Fruit fly (Drosophila melanogaster) whole organism, pupa: ENCODE measurements around the gene CG14120.

Experiments used
- CG10348 ChIP-seq: fragments of 200-800 bp; sonication (Bioruptor generic); IDR thresholded peaks from 2 replicates; pipeline ENCODE4 v1.3.6; 2022; ENCODE audit warnings: missing biosample characterization, missing genetic modification characterization
- CG12605 ChIP-seq: fragments of 200-800 bp; sonication (Bioruptor generic); IDR thresholded peaks from 2 replicates; pipeline ENCODE4 v1.3.6; 2022; ENCODE audit warnings: missing biosample characterization, missing genetic modification characterization
- CG13204 ChIP-seq: fragments of 200-800 bp; sonication (Bioruptor generic); optimal IDR thresholded peaks from 2 replicates; lab custom pipeline; 2018; ENCODE audit warnings: missing biosample characterization, mild to moderate bottlenecking, missing genetic modification characterization, moderate library complexity
- CG14655 ChIP-seq: fragments of 200-800 bp; sonication (Bioruptor generic); optimal IDR thresholded peaks from 3 replicates; lab custom pipeline; 2017; ENCODE audit warnings: mild to moderate bottlenecking, missing biosample characterization, missing genetic modification reagents, missing genetic modification characterization
- CG15710 ChIP-seq: fragments of 200-800 bp; sonication (Bioruptor generic); optimal IDR thresholded peaks from 2 replicates; lab custom pipeline; 2018; ENCODE audit warnings: missing biosample characterization, mild to moderate bottlenecking, missing genetic modification characterization, moderate library complexity
- CG17806 ChIP-seq: fragments of 200-800 bp; sonication (Bioruptor generic); optimal IDR thresholded peaks from 2 replicates; lab custom pipeline; 2018; ENCODE audit warnings: missing biosample characterization, mild to moderate bottlenecking, missing genetic modification characterization, moderate library complexity
- CG32121 ChIP-seq: fragments of 200-800 bp; sonication (Bioruptor generic); IDR thresholded peaks from 2 replicates; pipeline ENCODE4 v1.3.6; 2022; ENCODE audit warnings: missing biosample characterization, missing genetic modification characterization
- CG34367 ChIP-seq: fragments of 200-800 bp; sonication (Bioruptor generic); optimal IDR thresholded peaks from 2 replicates; lab custom pipeline; 2018; ENCODE audit warnings: missing biosample characterization, mild to moderate bottlenecking, missing genetic modification characterization
- CG4496 ChIP-seq: fragments of 200-800 bp; sonication (Bioruptor generic); IDR thresholded peaks from 3 replicates; pipeline ENCODE4 v1.3.6; 2022; ENCODE audit warnings: missing biosample characterization, missing genetic modification characterization
- CG8159 ChIP-seq: fragments of 200-800 bp; sonication (Bioruptor generic); optimal IDR thresholded peaks from 3 replicates; lab custom pipeline; 2018; ENCODE audit warnings: missing biosample characterization, mild to moderate bottlenecking, missing genetic modification characterization, moderate library complexity
- CG8301 ChIP-seq: fragments of 200-800 bp; sonication (Bioruptor generic); optimal IDR thresholded peaks from 2 replicates; lab custom pipeline; 2018; ENCODE audit warnings: missing biosample characterization, mild to moderate bottlenecking, missing genetic modification characterization
- CG9948 ChIP-seq: fragments of 200-800 bp; sonication (Bioruptor generic); optimal IDR thresholded peaks from 2 replicates; lab custom pipeline; 2018; ENCODE audit warnings: missing biosample characterization, mild to moderate bottlenecking, missing genetic modification characterization, moderate library complexity
- D1 ChIP-seq: fragments of 200-800 bp; sonication (Bioruptor generic); optimal IDR thresholded peaks from 2 replicates; lab custom pipeline; 2018; ENCODE audit warnings: missing biosample characterization, mild to moderate bottlenecking, missing genetic modification characterization, moderate library complexity
- EcR ChIP-seq: fragments of 200-800 bp; sonication (Bioruptor generic); optimal IDR thresholded peaks from 3 replicates; lab custom pipeline; 2019; ENCODE audit warnings: missing biosample characterization, missing genetic modification characterization, mild to moderate bottlenecking, moderate library complexity, missing genetic modification reagents
- Ets98B ChIP-seq: fragments of 200-800 bp; sonication (Bioruptor generic); IDR thresholded peaks from 2 replicates; pipeline ENCODE4 v1.3.6; 2022; ENCODE audit warnings: missing biosample characterization, missing genetic modification characterization
- Pif1A ChIP-seq: fragments of 200-800 bp; sonication (Bioruptor generic); optimal IDR thresholded peaks from 3 replicates; lab custom pipeline; 2016; ENCODE audit warnings: missing biosample characterization, missing genetic modification characterization
- Pif1B ChIP-seq: fragments of 200-800 bp; sonication (Bioruptor generic); optimal IDR thresholded peaks from 3 replicates; lab custom pipeline; 2016; ENCODE audit warnings: missing biosample characterization, missing genetic modification characterization
- Snoo ChIP-seq: fragments of 200-800 bp; sonication (Bioruptor generic); optimal IDR thresholded peaks from 3 replicates; lab custom pipeline; 2017; ENCODE audit warnings: missing biosample characterization, mild to moderate bottlenecking, missing genetic modification characterization, inconsistent platforms
- fd96Ca ChIP-seq: fragments of 200-800 bp; sonication (Bioruptor generic); IDR thresholded peaks from 3 replicates; pipeline ENCODE4 v1.3.6; 2022; ENCODE audit warnings: missing biosample characterization, missing genetic modification characterization
- gl ChIP-seq: fragments of 200-800 bp; sonication (Bioruptor generic); optimal IDR thresholded peaks from 2 replicates; lab custom pipeline; 2018; ENCODE audit warnings: missing biosample characterization, mild to moderate bottlenecking, missing genetic modification characterization
- rn ChIP-seq: fragments of 200-800 bp; sonication (Bioruptor generic); IDR thresholded peaks from 2 replicates; pipeline ENCODE4 v1.3.6; 2022; ENCODE audit warnings: missing biosample characterization, missing genetic modification characterization

CG14120 gene

dm6 chr3L:12884680-12885079 is at the start of gene CG14120:
Gene CG14120, plus strand, starts transcription at chr3L:12885039.
- TF ChIP-seq Pif1B (GFP tag; lab: Kevin White, UChicago), result no peak
- TF ChIP-seq Ets98B (GFP tag; lab: Robert Waterston, UW), result no peak
- TF ChIP-seq Pif1A (GFP tag; lab: Kevin White, UChicago), result no peak

- TF ChIP-seq CG10348 (GFP tag; lab: Robert Waterston, UW) (no peak), D1 (tag; lab: Kevin White, UChicago) (peak; percentile 65)
Measured at dm6 chr3L:12835511-12836479, 49.0 kb upstream of the CG14120 start.

DNA sequence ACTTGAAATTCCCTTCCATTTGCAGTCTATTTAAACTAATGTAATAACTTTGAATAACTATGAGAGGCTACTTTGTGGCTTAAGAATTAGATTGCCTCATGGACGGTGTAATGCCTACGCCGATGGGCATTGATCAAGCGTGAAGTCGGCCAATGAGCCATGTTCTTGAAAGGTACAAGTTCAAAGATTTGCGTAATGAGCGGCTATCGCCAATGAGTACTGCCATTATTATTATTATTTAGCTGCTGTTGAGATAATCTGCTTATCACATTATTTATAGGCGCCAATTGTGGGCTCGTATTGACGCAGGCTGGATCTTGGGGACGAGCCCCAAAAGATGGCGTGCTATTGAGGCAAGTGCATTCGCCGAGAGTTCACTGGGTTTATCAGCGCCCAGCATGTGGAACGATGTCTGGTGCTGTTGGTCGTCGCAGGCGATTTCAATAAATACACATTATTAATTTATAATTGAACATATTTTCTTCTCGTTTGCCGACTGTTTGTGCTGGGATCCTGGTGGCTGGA is 47.6 kb upstream of the CG14120 start:
- TF ChIP-seq CG14655 (GFP tag; lab: Kevin White, UChicago) (no peak), CG8159 (tag; lab: Kevin White, UChicago) (no peak), Pif1A (GFP tag; lab: Kevin White, UChicago) (no peak), CG4496 (no peak), EcR (GFP tag; lab: Kevin White, UChicago) (peak; percentile 66), CG13204 (no peak)

dm6 chr3L:12839882-12840281 is 45.0 kb upstream of the CG14120 start:
- no peak for TF ChIP-seq CG32121 (GFP tag; lab: Robert Waterston, UW)
- no peak for TF ChIP-seq CG9948 (tag; lab: Kevin White, UChicago)
- TF ChIP-seq Pif1A (GFP tag; lab: Kevin White, UChicago), result no peak
- TF ChIP-seq CG8159 (tag; lab: Kevin White, UChicago), result no peak
- TF ChIP-seq fd96Ca (GFP tag; lab: Robert Waterston, UW), result no peak
- TF ChIP-seq D1 (tag; lab: Kevin White, UChicago), result no peak
- TF ChIP-seq CG12605 (GFP tag; lab: Robert Waterston, UW), result no peak
- TF ChIP-seq CG10348 (GFP tag; lab: Robert Waterston, UW), result no peak
- no peak for TF ChIP-seq Ets98B (GFP tag; lab: Robert Waterston, UW)
- no peak for TF ChIP-seq Snoo (tag; lab: Kevin White, UChicago)
- no peak for TF ChIP-seq Pif1B (GFP tag; lab: Kevin White, UChicago)

DNA sequence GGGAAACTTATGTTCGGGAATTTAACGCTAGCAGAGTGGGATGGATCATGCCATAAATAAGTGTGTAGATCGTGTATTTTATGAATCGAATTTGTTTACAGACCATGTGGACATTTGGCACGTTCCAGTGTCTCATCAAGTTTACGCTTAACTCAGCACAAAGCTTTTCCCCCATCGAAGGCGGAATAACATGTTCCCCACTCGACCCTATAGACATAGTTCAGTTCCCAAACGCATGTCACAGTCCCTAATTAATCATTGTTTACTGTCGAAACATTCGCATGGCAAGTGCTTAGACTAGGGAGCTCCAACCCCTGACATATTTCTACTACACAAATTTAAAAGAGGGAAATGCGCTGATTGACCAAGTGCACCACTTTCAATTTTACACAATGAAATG is 43.4 kb upstream of the CG14120 start:
- TF ChIP-seq EcR (GFP tag; lab: Kevin White, UChicago), result no peak

dm6 chr3L:12842532-12842931 is 42.3 kb upstream of the CG14120 start:
- TF ChIP-seq D1 (tag; lab: Kevin White, UChicago) (no peak), CG34367 (tag; lab: Kevin White, UChicago) (no peak), CG9948 (tag; lab: Kevin White, UChicago) (no peak), Pif1B (GFP tag; lab: Kevin White, UChicago) (no peak), CG12605 (GFP tag; lab: Robert Waterston, UW) (no peak), Snoo (tag; lab: Kevin White, UChicago) (no peak), EcR (GFP tag; lab: Kevin White, UChicago) (no peak), CG8159 (tag; lab: Kevin White, UChicago) (no peak), CG32121 (GFP tag; lab: Robert Waterston, UW) (no peak), CG4496 (no peak)

- peak; percentile 95 for TF ChIP-seq CG8301 (tag; lab: Kevin White, UChicago)
- TF ChIP-seq CG14655 (GFP tag; lab: Kevin White, UChicago), result peak; percentile 97
- TF ChIP-seq gl (tag; lab: Kevin White, UChicago), result peak; percentile 94
- no peak; the same call in none of the 3 replicates for TF ChIP-seq fd96Ca (GFP tag; lab: Robert Waterston, UW)
- no peak for TF ChIP-seq CG13204
- TF ChIP-seq Ets98B (GFP tag; lab: Robert Waterston, UW), result peak; percentile 98
- TF ChIP-seq CG12605 (GFP tag; lab: Robert Waterston, UW), result peak; percentile 96
- peak; percentile 95 for TF ChIP-seq Pif1B (GFP tag; lab: Kevin White, UChicago)
- TF ChIP-seq rn (GFP tag; lab: Robert Waterston, UW), result peak; percentile 95
- TF ChIP-seq CG9948 (tag; lab: Kevin White, UChicago), result peak; percentile 96
- TF ChIP-seq Pif1A (GFP tag; lab: Kevin White, UChicago), result peak; percentile 98
- TF ChIP-seq CG17806 (tag; lab: Kevin White, UChicago), result peak; percentile 98
- peak; percentile 97 for TF ChIP-seq CG34367 (tag; lab: Kevin White, UChicago)
- peak; percentile 98 for TF ChIP-seq Snoo (tag; lab: Kevin White, UChicago)
- peak; percentile 99 for TF ChIP-seq CG4496
- TF ChIP-seq CG10348 (GFP tag; lab: Robert Waterston, UW), result peak; percentile 91
- peak; percentile 97 for TF ChIP-seq CG15710 (tag; lab: Kevin White, UChicago)
- peak; percentile 98 for TF ChIP-seq CG8159 (tag; lab: Kevin White, UChicago)
- peak; percentile 95 for TF ChIP-seq D1 (tag; lab: Kevin White, UChicago)
- TF ChIP-seq EcR (GFP tag; lab: Kevin White, UChicago), result peak; percentile 28
- peak; percentile 98 for TF ChIP-seq CG32121 (GFP tag; lab: Robert Waterston, UW)
Measured at dm6 chr3L:12843056-12843799, 41.6 kb upstream of the CG14120 start, which contains the start of gene nebu. Gene nebu, minus strand, starts transcription at chr3L:12843106.
